Fruit fly (Drosophila melanogaster) whole organism, embryonic: ENCODE measurements around the gene bab2.

ENCODE experiments used
- Asciz ChIP-seq: fragments of 200-800 bp; sonication (Bioruptor generic); optimal IDR thresholded peaks from 2 replicates; lab custom pipeline; 2017; ENCODE audit warnings: missing biosample characterization, mild to moderate bottlenecking, missing genetic modification characterization, missing genetic modification reagents
- Atf6 ChIP-seq: fragments of 200-800 bp; sonication (Bioruptor generic); IDR thresholded peaks from 2 replicates; pipeline ENCODE4 v1.3.6; 2022; ENCODE audit warnings: missing biosample characterization, missing genetic modification characterization
- Bdp1 ChIP-seq: fragments of 200-800 bp; sonication (Bioruptor generic); optimal IDR thresholded peaks from 3 replicates; lab custom pipeline; 2016; ENCODE audit warnings: missing biosample characterization, missing genetic modification characterization
- CG11247 ChIP-seq: fragments of 200-800 bp; sonication (Bioruptor generic); IDR thresholded peaks from 2 replicates; pipeline ENCODE4 v1.3.6; 2022; ENCODE audit warnings: missing biosample characterization, missing genetic modification characterization
- CG11695 ChIP-seq: fragments of 200-800 bp; sonication (Bioruptor generic); IDR thresholded peaks from 3 replicates; pipeline ENCODE4 v1.3.6; 2022; ENCODE audit warnings: missing biosample characterization, missing genetic modification characterization
- CG12104 ChIP-seq: fragments of 200-800 bp; sonication (Bioruptor generic); optimal IDR thresholded peaks from 3 replicates; lab custom pipeline; 2016; ENCODE audit warnings: missing biosample characterization, missing genetic modification characterization
- CG12769 ChIP-seq: fragments of 200-800 bp; sonication (Bioruptor generic); optimal IDR thresholded peaks from 2 replicates; lab custom pipeline; 2019; ENCODE audit warnings: missing biosample characterization, mild to moderate bottlenecking, missing genetic modification characterization, moderate library complexity
- CG17186 ChIP-seq: fragments of 200-800 bp; sonication (Bioruptor generic); optimal IDR thresholded peaks from 3 replicates; lab custom pipeline; 2017; ENCODE audit warnings: missing biosample characterization, missing genetic modification reagents, missing genetic modification characterization
- CG18619 ChIP-seq: fragments of 200-800 bp; sonication (Bioruptor generic); optimal IDR thresholded peaks from 3 replicates; lab custom pipeline; 2017; ENCODE audit warnings: missing biosample characterization, mild to moderate bottlenecking, missing genetic modification characterization
- CG32767 ChIP-seq: fragments of 200-800 bp; sonication (Bioruptor generic); IDR thresholded peaks from 2 replicates; pipeline ENCODE4 v1.3.6; 2022; ENCODE audit warnings: missing biosample characterization, missing genetic modification characterization
- CG3995 ChIP-seq: fragments of 200-800 bp; sonication (Bioruptor generic); optimal IDR thresholded peaks from 3 replicates; lab custom pipeline; 2016; ENCODE audit warnings: missing biosample characterization, missing genetic modification characterization
- CG4424 ChIP-seq: fragments of 200-800 bp; sonication (Bioruptor generic); optimal IDR thresholded peaks from 3 replicates; lab custom pipeline; 2016; ENCODE audit warnings: missing biosample characterization, missing genetic modification characterization
- CG5180 ChIP-seq: fragments of 200-800 bp; sonication (Bioruptor generic); optimal IDR thresholded peaks from 3 replicates; lab custom pipeline; 2017; ENCODE audit warnings: missing biosample characterization, missing genetic modification characterization, mild to moderate bottlenecking, moderate library complexity, missing genetic modification reagents
- CG6254 ChIP-seq: fragments of 200-800 bp; sonication (Bioruptor generic); optimal IDR thresholded peaks from 3 replicates; lab custom pipeline; 2017; ENCODE audit warnings: mild to moderate bottlenecking, missing biosample characterization, missing genetic modification reagents, missing genetic modification characterization
- CG6689 ChIP-seq: fragments of 200-800 bp; sonication (Bioruptor generic); IDR thresholded peaks from 2 replicates; pipeline ENCODE4 v1.3.6; 2022; ENCODE audit warnings: missing biosample characterization, missing genetic modification characterization
- CG8388 ChIP-seq: fragments of 200-800 bp; sonication (Bioruptor generic); optimal IDR thresholded peaks from 2 replicates; lab custom pipeline; 2019; ENCODE audit warnings: missing biosample characterization, mild to moderate bottlenecking, missing genetic modification characterization, moderate library complexity
- Camta ChIP-seq: fragments of 200-800 bp; sonication (Bioruptor generic); optimal IDR thresholded peaks from 2 replicates; lab custom pipeline; 2016; ENCODE audit warnings: missing biosample characterization, missing genetic modification characterization
- Chrac-16 ChIP-seq: fragments of 200-800 bp; sonication (Bioruptor generic); optimal IDR thresholded peaks from 3 replicates; lab custom pipeline; 2016; ENCODE audit warnings: missing biosample characterization, missing genetic modification characterization
- CoRest ChIP-seq: fragments of 200-800 bp; sonication (Bioruptor generic); optimal IDR thresholded peaks from 3 replicates; lab custom pipeline; 2018; ENCODE audit warnings: missing biosample characterization, mild to moderate bottlenecking, missing genetic modification characterization, moderate library complexity
- CrebB ChIP-seq: fragments of 200-800 bp; sonication (Bioruptor generic); optimal IDR thresholded peaks from 3 replicates; lab custom pipeline; 2018; ENCODE audit warnings: missing biosample characterization, mild to moderate bottlenecking, missing genetic modification characterization
- Dbx ChIP-seq: fragments of 200-800 bp; sonication (Bioruptor generic); IDR thresholded peaks from 3 replicates; pipeline ENCODE4 v1.3.6; 2022; ENCODE audit warnings: missing biosample characterization, missing genetic modification characterization
- Hmr ChIP-seq: fragments of 200-800 bp; sonication (Bioruptor generic); optimal IDR thresholded peaks from 3 replicates; lab custom pipeline; 2017; ENCODE audit warnings: mild to moderate bottlenecking, missing biosample characterization, missing genetic modification reagents, missing genetic modification characterization
- Hr51 ChIP-seq, 2 experiments: fragments of 200-800 bp; sonication (Bioruptor generic); optimal IDR thresholded peaks; 2 replicates in 1 of 2; 3 replicates in 1 of 2; lab custom pipeline; 2016 to 2018; ENCODE audit warnings: missing biosample characterization in 2 of 2, missing genetic modification characterization in 2 of 2, mild to moderate bottlenecking in 1 of 2, moderate library complexity in 1 of 2
- NfI ChIP-seq: fragments of 200-800 bp; sonication (Bioruptor generic); optimal IDR thresholded peaks from 3 replicates; lab custom pipeline; 2018; ENCODE audit warnings: missing biosample characterization, mild to moderate bottlenecking, missing genetic modification characterization, moderate library complexity
- PHDP ChIP-seq: fragments of 200-800 bp; sonication (Bioruptor generic); optimal IDR thresholded peaks from 3 replicates; lab custom pipeline; 2018; ENCODE audit warnings: missing biosample characterization, mild to moderate bottlenecking, missing genetic modification characterization, moderate library complexity
- Pdp1 ChIP-seq, 2 experiments: fragments of 200-800 bp; sonication (Bioruptor generic); optimal IDR thresholded peaks; 3 replicates each; lab custom pipeline; 2016; ENCODE audit warnings: missing biosample characterization in 2 of 2, missing genetic modification characterization in 2 of 2, mild to moderate bottlenecking in 1 of 2, moderate library complexity in 1 of 2
- Spps ChIP-seq: fragments of 200-800 bp; sonication (Bioruptor generic); optimal IDR thresholded peaks from 2 replicates; lab custom pipeline; 2018; ENCODE audit warnings: missing biosample characterization, mild to moderate bottlenecking, missing genetic modification characterization
- Ssrp ChIP-seq: fragments of 200-800 bp; sonication (Bioruptor generic); optimal IDR thresholded peaks from 2 replicates; lab custom pipeline; 2018; ENCODE audit warnings: missing biosample characterization, mild to moderate bottlenecking, missing genetic modification characterization, moderate library complexity
- Trl ChIP-seq, 3 experiments: fragments of >200 bp in 2 of 3; fragments of 200-800 bp in 1 of 3; sonication (Bioruptor generic) in 1 of 3; optimal IDR thresholded peaks; 2 replicates in 1 of 3; 3 replicates in 2 of 3; lab custom pipeline; 2016 to 2017; ENCODE audit warnings: missing biosample characterization in 1 of 3, missing genetic modification characterization in 1 of 3
- Xbp1 ChIP-seq: fragments of 200-800 bp; sonication (Bioruptor generic); optimal IDR thresholded peaks from 3 replicates; lab custom pipeline; 2016; ENCODE audit warnings: missing biosample characterization, mild to moderate bottlenecking, missing genetic modification characterization
- aop ChIP-seq: fragments of 200-800 bp; sonication (Bioruptor generic); IDR thresholded peaks from 2 replicates; pipeline ENCODE4 v1.3.6; 2022; ENCODE audit warnings: missing biosample characterization, missing genetic modification characterization
- ap ChIP-seq: fragments of 200-800 bp; sonication (Bioruptor generic); IDR thresholded peaks from 2 replicates; pipeline ENCODE4 v1.3.6; 2022; ENCODE audit warnings: missing biosample characterization, missing genetic modification characterization
- cg ChIP-seq: fragments of 200-800 bp; sonication (Bioruptor generic); optimal IDR thresholded peaks from 3 replicates; lab custom pipeline; 2019; ENCODE audit warnings: missing biosample characterization, mild to moderate bottlenecking, missing genetic modification characterization, moderate library complexity
- crol ChIP-seq: fragments of 200-800 bp; sonication (Bioruptor generic); IDR thresholded peaks from 2 replicates; pipeline ENCODE4 v1.3.6; 2022; ENCODE audit warnings: missing biosample characterization, missing genetic modification characterization
- da ChIP-seq: fragments of 200-800 bp; sonication (Bioruptor generic); optimal IDR thresholded peaks from 2 replicates; lab custom pipeline; 2016; ENCODE audit warnings: missing biosample characterization, missing genetic modification characterization
- dimm ChIP-seq: fragments of 200-800 bp; sonication (Bioruptor generic); IDR thresholded peaks from 2 replicates; pipeline ENCODE4 v1.3.6; 2022; ENCODE audit warnings: missing biosample characterization, missing genetic modification characterization
- dmrt11E ChIP-seq: fragments of 200-800 bp; sonication (Bioruptor generic); optimal IDR thresholded peaks from 3 replicates; lab custom pipeline; 2018; ENCODE audit warnings: missing biosample characterization, mild to moderate bottlenecking, missing genetic modification characterization, moderate library complexity
- exex ChIP-seq: fragments of 200-800 bp; sonication (Bioruptor generic); optimal IDR thresholded peaks from 4 replicates; lab custom pipeline; 2018; ENCODE audit warnings: missing biosample characterization, mild to moderate bottlenecking, missing genetic modification characterization, moderate library complexity
- fd64A ChIP-seq: fragments of 200-800 bp; sonication (Bioruptor generic); optimal IDR thresholded peaks from 3 replicates; lab custom pipeline; 2018; ENCODE audit warnings: missing biosample characterization, mild to moderate bottlenecking, missing genetic modification characterization
- grau ChIP-seq: fragments of 200-800 bp; optimal IDR thresholded peaks from 3 replicates; lab custom pipeline; 2019; ENCODE audit warnings: missing biosample characterization, mild to moderate bottlenecking, missing genetic modification characterization, moderate library complexity
- grn ChIP-seq: fragments of 200-800 bp; sonication (Bioruptor generic); optimal IDR thresholded peaks from 3 replicates; lab custom pipeline; 2017; ENCODE audit warnings: missing biosample characterization, missing genetic modification characterization
- gsb ChIP-seq: fragments of 200-800 bp; sonication (Bioruptor generic); IDR thresholded peaks from 2 replicates; pipeline ENCODE4 v1.3.6; 2022; ENCODE audit warnings: missing biosample characterization, missing genetic modification characterization
- lov ChIP-seq, 2 experiments: fragments of 200-800 bp in 1 of 2; fragments of >200 bp in 1 of 2; sonication (Bioruptor generic) in 1 of 2; IDR thresholded peaks in 1 of 2; optimal IDR thresholded peaks in 1 of 2; 2 replicates in 1 of 2; 3 replicates in 1 of 2; pipeline versions ENCODE4 v1.3.6 to Lab custom; 2017 to 2022; ENCODE audit warnings: missing biosample characterization in 1 of 2, missing genetic modification characterization in 1 of 2
- nau ChIP-seq: fragments of 200-800 bp; sonication (Bioruptor generic); optimal IDR thresholded peaks from 3 replicates; lab custom pipeline; 2017; ENCODE audit warnings: missing biosample characterization, mild to moderate bottlenecking, missing genetic modification characterization, missing genetic modification reagents
- nerfin-1 ChIP-seq: fragments of 200-800 bp; sonication (Bioruptor generic); optimal IDR thresholded peaks from 3 replicates; lab custom pipeline; 2019; ENCODE audit warnings: missing biosample characterization, mild to moderate bottlenecking, missing genetic modification characterization, moderate library complexity
- trh ChIP-seq: fragments of 200-800 bp; sonication (Bioruptor generic); optimal IDR thresholded peaks from 2 replicates; lab custom pipeline; 2016; ENCODE audit warnings: missing biosample characterization, missing genetic modification characterization

The bab2 gene

DNA sequence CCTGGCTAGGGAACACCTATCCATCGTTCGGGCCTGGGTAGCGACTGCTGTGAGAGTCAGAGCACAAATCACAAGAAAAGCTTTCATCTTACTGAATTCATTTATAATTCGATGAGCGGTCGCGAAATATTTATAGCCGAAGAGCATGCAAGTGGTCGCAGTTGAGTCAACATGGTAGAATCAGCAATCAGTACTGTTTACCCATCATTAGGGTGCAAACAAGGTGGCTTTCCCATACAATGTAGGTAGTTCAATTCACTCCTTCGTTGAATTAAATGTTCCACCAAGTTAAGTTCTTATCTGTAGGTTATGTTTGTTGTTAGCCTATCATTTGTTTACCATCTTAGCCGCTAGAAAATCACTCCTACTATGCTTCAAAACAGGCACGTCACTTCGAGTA lies 41.5 kb upstream of the bab2 start, which contains the start of gene LysP:
LysP (minus strand) TSS at position 101 of the 400 bp plus-strand sequence.
- peak; percentile 43 for TF ChIP-seq grn (GFP tag; lab: Kevin White, UChicago)
- no peak for TF ChIP-seq CG12769
- TF ChIP-seq exex (tag; lab: Kevin White, UChicago): peak; percentile 15

DNA sequence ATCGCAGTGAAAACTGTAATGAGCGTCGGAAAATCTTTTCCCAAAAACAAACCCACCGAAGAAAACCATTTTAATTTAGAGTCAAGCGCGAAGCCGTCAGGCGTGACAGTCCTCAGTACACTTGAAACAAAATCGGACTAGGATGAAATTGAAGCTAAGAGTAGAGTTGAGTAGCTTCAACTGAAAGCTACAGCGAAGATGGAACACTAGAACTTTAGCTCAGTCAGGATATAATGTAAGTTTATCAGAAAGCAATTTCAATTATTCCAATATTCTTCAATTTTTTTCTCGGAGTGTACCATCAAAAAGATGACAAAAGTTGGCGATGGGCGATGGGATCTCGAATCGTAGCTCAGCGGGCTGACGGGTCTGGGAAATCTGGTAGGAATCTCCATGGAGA lies 39.4 kb upstream of the bab2 start:
- TF ChIP-seq CG4424 (GFP tag; lab: Kevin White, UChicago): peak; percentile 28
- no peak for TF ChIP-seq fd64A (GFP tag; lab: Kevin White, UChicago)
- TF ChIP-seq Dbx (GFP tag; lab: Robert Waterston, UW): 0 out of 3 replicates have a peak, but pooled peaks have one; percentile 19
- no peak for TF ChIP-seq cg (GFP tag; lab: Kevin White, UChicago)
- 0 out of 2 replicates have a peak, but pooled peaks have one; percentile 24 for TF ChIP-seq Atf6 (GFP tag; lab: Robert Waterston, UW)
- TF ChIP-seq Asciz: peak; percentile 53
- 0 out of 2 replicates have a peak, but pooled peaks have one; percentile 37 for TF ChIP-seq ap (GFP tag; lab: Robert Waterston, UW)
- TF ChIP-seq lov (optimal IDR thresholded peaks at IDR 0.05; lab: Kevin White, UChicago): no peak
- TF ChIP-seq lov (GFP tag; IDR thresholded peaks at IDR 0.05; lab: Robert Waterston, UW): no peak
- TF ChIP-seq Chrac-16: peak; percentile 17
- no peak for TF ChIP-seq trh (GFP tag; lab: Kevin White, UChicago)
- TF ChIP-seq exex (tag; lab: Kevin White, UChicago): no peak
- TF ChIP-seq CG12104: no peak
- no peak for TF ChIP-seq gsb (GFP tag; lab: Robert Waterston, UW)
- TF ChIP-seq CG18619 (GFP tag; lab: Kevin White, UChicago): no peak
- peak; percentile 11 to 14 for TF ChIP-seq Pdp1 (GFP tag; optimal IDR thresholded peaks at IDR 0.05; lab: Kevin White, UChicago)
- TF ChIP-seq grau (tag; lab: Kevin White, UChicago): peak; percentile 44
- TF ChIP-seq da (GFP tag; lab: Kevin White, UChicago): no peak
- TF ChIP-seq CrebB (tag; lab: Kevin White, UChicago): no peak
- TF ChIP-seq nerfin-1 (tag; lab: Kevin White, UChicago): peak; percentile 37
- TF ChIP-seq CG11695 (GFP tag; lab: Robert Waterston, UW): peak; percentile 45; the same call in 1 of the 3 replicates
- peak; percentile 47 for TF ChIP-seq Ssrp (tag; lab: Kevin White, UChicago)
- peak; percentile 56 for TF ChIP-seq CG8388
- TF ChIP-seq CG17186: peak; percentile 1
- peak; percentile 38 for TF ChIP-seq CoRest
- TF ChIP-seq dmrt11E (tag; lab: Kevin White, UChicago): peak; percentile 36
- no peak for TF ChIP-seq CG5180 (GFP tag; lab: Kevin White, UChicago)
- peak; percentile 13 for TF ChIP-seq NfI (GFP tag; lab: Kevin White, UChicago)
- peak; percentile 37; the same call in 1 of the 2 replicates for TF ChIP-seq CG32767 (GFP tag; lab: Robert Waterston, UW)
- no peak for TF ChIP-seq crol
- TF ChIP-seq aop (GFP tag; lab: Robert Waterston, UW): no peak
- TF ChIP-seq CG6689 (GFP tag; lab: Robert Waterston, UW): peak; percentile 59; the same call in 1 of the 2 replicates
- TF ChIP-seq Trl (optimal IDR thresholded peaks at IDR 0.05; lab: Kevin White, UChicago): no peak
- TF ChIP-seq Trl (GFP tag; optimal IDR thresholded peaks at IDR 0.05; lab: Kevin White, UChicago): peak; percentile 2
- TF ChIP-seq Xbp1 (GFP tag; lab: Kevin White, UChicago): peak; percentile 36
- peak; percentile 50 for TF ChIP-seq CG6254 (GFP tag; lab: Kevin White, UChicago)
- TF ChIP-seq Hr51 (GFP tag; optimal IDR thresholded peaks at IDR 0.05; lab: Kevin White, UChicago): peak in 1 of 2 experiments; percentile 46
- peak; percentile 37; the same call in 1 of the 2 replicates for TF ChIP-seq CG11247 (GFP tag; lab: Robert Waterston, UW)
- peak; percentile 14 for TF ChIP-seq nau (GFP tag; lab: Kevin White, UChicago)
- TF ChIP-seq dimm (GFP tag; lab: Robert Waterston, UW): peak; percentile 33; the same call in 1 of the 2 replicates
- TF ChIP-seq PHDP (tag; lab: Kevin White, UChicago): peak; percentile 35
- no peak for TF ChIP-seq Bdp1
- no peak for TF ChIP-seq Hmr (GFP tag; lab: Kevin White, UChicago)
- peak; percentile 21 for TF ChIP-seq Spps (tag; lab: Kevin White, UChicago)
- peak; percentile 12 for TF ChIP-seq Camta (GFP tag; lab: Kevin White, UChicago)
- TF ChIP-seq CG3995 (GFP tag; lab: Kevin White, UChicago): no peak
